Fruit fly (Drosophila melanogaster): ENCODE results near the gene otu.

The otu gene

dm6 chrX:8457532-8457931 is 31.8 kb downstream of the otu start, which contains the start of gene CG32713:
CG32713 (minus strand) TSS chrX:8457632.
- TF ChIP-seq fd85E (GFP tag; optimal IDR thresholded peaks at IDR 0.05) (no peak), Lpt (GFP tag; optimal IDR thresholded peaks at IDR 0.05) (no peak), Hr38 (GFP tag; optimal IDR thresholded peaks at IDR 0.05) (no peak), CG9139 (GFP tag; optimal IDR thresholded peaks at IDR 0.05) (no peak), CG4318 (GFP tag; optimal IDR thresholded peaks at IDR 0.05) (no peak), CG6163 (GFP tag; IDR thresholded peaks at IDR 0.05) (no peak), CG3919 (GFP tag; optimal IDR thresholded peaks at IDR 0.05) (no peak), acj6 (GFP tag; optimal IDR thresholded peaks at IDR 0.05) (no peak), topi (GFP tag; optimal IDR thresholded peaks at IDR 0.05) (no peak), Hr39 (GFP tag; optimal IDR thresholded peaks at IDR 0.05) (no peak), CG6276 (GFP tag; optimal IDR thresholded peaks at IDR 0.05) (no peak), Blimp-1 (GFP tag; optimal IDR thresholded peaks at IDR 0.05) (no peak)

dm6 chrX:8455019-8455555 is 34.2 kb downstream of the otu start, which contains the start of gene org-1:
org-1 (minus strand) TSS chrX:8455069.
- TF ChIP-seq CG6163 (GFP tag; IDR thresholded peaks at IDR 0.05), result peak; percentile 97
- TF ChIP-seq CG6276 (GFP tag; optimal IDR thresholded peaks at IDR 0.05), result peak; percentile 86
- TF ChIP-seq Blimp-1 (GFP tag; optimal IDR thresholded peaks at IDR 0.05), result peak; percentile 36
- TF ChIP-seq CG10631 (GFP tag; optimal IDR thresholded peaks at IDR 0.05), result peak; percentile 91
- peak; percentile 92 for TF ChIP-seq CG3919 (GFP tag; optimal IDR thresholded peaks at IDR 0.05)
- TF ChIP-seq Hr38 (GFP tag; optimal IDR thresholded peaks at IDR 0.05), result peak; percentile 22
- TF ChIP-seq CG31627 (GFP tag; optimal IDR thresholded peaks at IDR 0.05), result peak; percentile 63
- TF ChIP-seq Eip93F (GFP tag; optimal IDR thresholded peaks at IDR 0.05), result no peak
- TF ChIP-seq CG11294 (GFP tag; IDR thresholded peaks at IDR 0.05), result peak; percentile 89
- peak; percentile 72 to 87 for TF ChIP-seq salr (GFP tag; optimal IDR thresholded peaks at IDR 0.05)
- TF ChIP-seq CG3032 (tag; optimal IDR thresholded peaks at IDR 0.05), result peak; percentile 93
- peak; percentile 33 for TF ChIP-seq fd85E (GFP tag; optimal IDR thresholded peaks at IDR 0.05)
- TF ChIP-seq net (GFP tag; optimal IDR thresholded peaks at IDR 0.05), result peak; percentile 87
- TF ChIP-seq Gug (GFP tag; IDR thresholded peaks at IDR 0.05), result peak; percentile 92
- TF ChIP-seq CG4318 (GFP tag; optimal IDR thresholded peaks at IDR 0.05), result peak; percentile 79
- TF ChIP-seq Hr4 (GFP tag; optimal IDR thresholded peaks at IDR 0.05), result peak; percentile 89
- peak; percentile 79 for TF ChIP-seq Sox15 (GFP tag; optimal IDR thresholded peaks at IDR 0.05)
- peak; percentile 90 for TF ChIP-seq dsx (GFP tag; optimal IDR thresholded peaks at IDR 0.05; ENCODE audit: poor library complexity, severe bottlenecking)
- peak; percentile 86 for TF ChIP-seq CG9139 (GFP tag; optimal IDR thresholded peaks at IDR 0.05)
- TF ChIP-seq lz (GFP tag; optimal IDR thresholded peaks at IDR 0.05), result peak; percentile 69
- peak; percentile 79 for TF ChIP-seq topi (GFP tag; optimal IDR thresholded peaks at IDR 0.05)
- TF ChIP-seq spab (GFP tag; optimal IDR thresholded peaks at IDR 0.05), result peak; percentile 87
- TF ChIP-seq CG8632 (GFP tag; optimal IDR thresholded peaks at IDR 0.05), result peak; percentile 83
- peak; percentile 15 for TF ChIP-seq vri (GFP tag; optimal IDR thresholded peaks at IDR 0.05)
- TF ChIP-seq svp (GFP tag), result peak; percentile 88
- peak; percentile 91 for TF ChIP-seq CG6808 (GFP tag; optimal IDR thresholded peaks at IDR 0.05)
- TF ChIP-seq Lpt (GFP tag; optimal IDR thresholded peaks at IDR 0.05), result peak; percentile 81
- TF ChIP-seq Smox (GFP tag; optimal IDR thresholded peaks at IDR 0.05), result peak; percentile 59
- peak; percentile 80 for TF ChIP-seq CG11902 (GFP tag; optimal IDR thresholded peaks at IDR 0.05)
- TF ChIP-seq fkh (GFP tag; optimal IDR thresholded peaks at IDR 0.05), result peak; percentile 68
- peak; percentile 60 for TF ChIP-seq Hr39 (GFP tag; optimal IDR thresholded peaks at IDR 0.05)
- peak; percentile 88 for TF ChIP-seq Eip75B (GFP tag; optimal IDR thresholded peaks at IDR 0.05)
- TF ChIP-seq CG8319 (GFP tag; optimal IDR thresholded peaks at IDR 0.05), result peak; percentile 78
- peak; percentile 85 for TF ChIP-seq CG6792 (GFP tag; optimal IDR thresholded peaks at IDR 0.05)
- TF ChIP-seq acj6 (GFP tag; optimal IDR thresholded peaks at IDR 0.05), result peak; percentile 90
- peak; percentile 73 for TF ChIP-seq CG16779 (tag; optimal IDR thresholded peaks at IDR 0.05)
- TF ChIP-seq eg (GFP tag; IDR thresholded peaks at IDR 0.05), result peak; percentile 96
- peak; percentile 70 for TF ChIP-seq esn (GFP tag; optimal IDR thresholded peaks at IDR 0.05)
- peak; percentile 92 for TF ChIP-seq fd59A (GFP tag; optimal IDR thresholded peaks at IDR 0.05)
- TF ChIP-seq CG11762 (GFP tag; optimal IDR thresholded peaks at IDR 0.05; ENCODE audit: insufficient read depth), result peak; percentile 84
- TF ChIP-seq CG10669 (GFP tag; optimal IDR thresholded peaks at IDR 0.05), result peak; percentile 91
- TF ChIP-seq ss (GFP tag; optimal IDR thresholded peaks at IDR 0.05), result peak; percentile 90 to 92
- peak; percentile 49 for TF ChIP-seq Ets21C (GFP tag; optimal IDR thresholded peaks at IDR 0.05)
- peak; percentile 89 for TF ChIP-seq OdsH (GFP tag; optimal IDR thresholded peaks at IDR 0.05)
- TF ChIP-seq Eip78C (GFP tag), result peak; percentile 96
- peak; percentile 74 for TF ChIP-seq CG34406 (GFP tag; optimal IDR thresholded peaks at IDR 0.05)
- TF ChIP-seq CG32006 (GFP tag; optimal IDR thresholded peaks at IDR 0.05), result peak; percentile 90
